Worm (Caenorhabditis elegans): ENCODE data around the gene ZC239.17.
"Not testable (repeated sequence)": the region's sequence is repeated elsewhere in the genome, so short reads cannot be mapped to it uniquely, and the experiment has no call there.

The ZC239.17 gene

ce11 chrII:3183300-3183840 is 42.3 kb downstream of the ZC239.17 start, which contains the start of the genes Y27F2A.6 and Y27F2A.8:
Gene Y27F2A.6, minus strand, starts transcription at chrII:3183400.
Gene Y27F2A.8, plus strand, starts transcription at chrII:3183790.
- not testable (repeated sequence) for TF ChIP-seq elt-4 (tag; optimal IDR thresholded peaks at IDR 0.05); hlh-13 (GFP tag; optimal IDR thresholded peaks at IDR 0.05); ceh-30 (tag; optimal IDR thresholded peaks at IDR 0.05)

- TF ChIP-seq ceh-31, odd-2, K02D7.2 (tag; optimal IDR thresholded peaks at IDR 0.05): not testable (repeated sequence)
These were observed 48.0 kb downstream of the ZC239.17 start, which contains the start of gene sri-40 for ce11 chrII:3177663-3178062. Gene sri-40, plus strand, starts transcription at chrII:3177963.
